Worm (Caenorhabditis elegans) whole organism, L4 larva: ENCODE measurements around the gene nstp-4.

Source experiments
- ama-1 ChIP-seq: fragments of 150-350 bp; optimal IDR thresholded peaks from 2 replicates; lab custom pipeline; 2014; ENCODE audit warnings: inconsistent platforms, mixed read lengths
- nhr-11 ChIP-seq: fragments of 150-350 bp; optimal IDR thresholded peaks from 2 replicates; lab custom pipeline; 2014; ENCODE audit warnings: missing biosample characterization, missing genetic modification characterization

DNA sequence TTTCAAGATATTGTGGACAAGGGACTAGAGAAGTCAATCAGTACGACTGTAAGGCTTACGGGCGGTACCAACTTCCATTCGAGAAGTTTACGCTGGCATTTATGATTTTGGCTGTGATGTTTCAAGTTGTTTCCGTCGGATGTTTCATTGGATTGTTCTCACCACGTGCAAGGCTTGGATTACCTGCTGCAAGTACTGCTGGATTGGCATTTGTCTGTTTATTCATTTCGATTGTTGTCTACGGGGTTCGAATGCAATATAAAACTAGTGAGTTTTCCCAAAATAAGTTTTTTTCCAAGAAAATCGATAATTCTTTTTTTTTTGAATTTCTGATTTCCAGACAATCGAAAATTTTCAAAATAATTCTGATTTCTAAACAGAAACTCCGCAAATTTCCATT, 47.9 kb upstream of the nstp-4 start:
- no peak for TF ChIP-seq nhr-11 (tag; lab: Kevin White, UChicago)
- TF ChIP-seq ama-1 (lab: Kevin White, UChicago): no peak
